Worm (Caenorhabditis elegans) whole organism, L4 larva: Measurements from ENCODE around the gene mdt-22.

Source experiments
- F49E8.2 ChIP-seq: sonication (generic microtip); optimal IDR thresholded peaks from 2 replicates; lab custom pipeline; 2016; ENCODE audit warnings: missing compliant biosample characterization, mild to moderate bottlenecking, missing genetic modification characterization, borderline replicate concordance
- aly-2 ChIP-seq: sonication (generic microtip); optimal IDR thresholded peaks from 2 replicates; lab custom pipeline; 2018; ENCODE audit warnings: missing biosample characterization, missing genetic modification characterization
- daf-19 ChIP-seq: fragments of 200-800 bp; sonication (Bioruptor generic); conservative IDR thresholded peaks from 2 replicates; pipeline ENCODE4 v1.3.6; 2022; ENCODE audit warnings: missing genetic modification characterization, missing compliant biosample characterization
- dve-1 ChIP-seq: sonication (generic microtip); optimal IDR thresholded peaks from 2 replicates; lab custom pipeline; 2017; ENCODE audit warnings: antibody characterized with exemption, mild to moderate bottlenecking, missing genetic modification characterization, missing compliant biosample characterization; ENCODE audit not compliant: insufficient read depth
- madf-5 ChIP-seq, 2 experiments: fragments of 200-800 bp; sonication (Bioruptor generic); IDR thresholded peaks; 2 replicates each; pipeline ENCODE4 v1.3.6; 2022; ENCODE audit warnings: missing compliant biosample characterization in 2 of 2, missing genetic modification characterization in 2 of 2
- mep-1 ChIP-seq: fragments of 150-350 bp; sonication (generic microtip); optimal IDR thresholded peaks from 3 replicates; lab custom pipeline; 2014; ENCODE audit warnings: missing biosample characterization, missing genetic modification characterization
- nhr-6 ChIP-seq: fragments of 150-350 bp; optimal IDR thresholded peaks from 2 replicates; lab custom pipeline; 2014; ENCODE audit warnings: missing biosample characterization, missing genetic modification characterization
- pqm-1 ChIP-seq: sonication (generic microtip); optimal IDR thresholded peaks from 2 replicates; lab custom pipeline; 2017; ENCODE audit warnings: missing biosample characterization, missing genetic modification characterization
- unc-39 ChIP-seq: sonication (generic microtip); optimal IDR thresholded peaks from 2 replicates; lab custom pipeline; 2017; ENCODE audit warnings: missing biosample characterization, missing genetic modification characterization
- zag-1 ChIP-seq: fragments of 150-350 bp; optimal IDR thresholded peaks from 2 replicates; lab custom pipeline; 2014; ENCODE audit warnings: missing biosample characterization, missing genetic modification characterization
- zfp-3 ChIP-seq: fragments of 200-800 bp; sonication (Bioruptor generic); conservative IDR thresholded peaks from 2 replicates; pipeline ENCODE4 v1.3.6; 2022; ENCODE audit warnings: missing genetic modification reagents, missing genetic modification characterization, missing compliant biosample characterization

- TF ChIP-seq mep-1 (tag; lab: Kevin White, UChicago) (no peak), F49E8.2 (no peak), daf-19 (GFP tag; lab: Robert Waterston, UW) (no peak), aly-2 (tag; lab: Kevin White, UChicago) (no peak), nhr-6 (no peak), dve-1 (tag; lab: Kevin White, UChicago) (no peak), pqm-1 (no peak), zag-1 (tag; lab: Kevin White, UChicago) (no peak), unc-39 (tag; lab: Kevin White, UChicago) (no peak), madf-5 (GFP tag; IDR thresholded peaks at IDR 0.05; lab: Robert Waterston, UW) (no peak), zfp-3 (GFP tag; lab: Robert Waterston, UW) (no peak)
These were observed 17.9 kb upstream of the mdt-22 start for ce11 chrII:10283145-10283544.
